Worm (Caenorhabditis elegans): ENCODE measurements around the gene Y57A10A.2.
A peak's percentile ranks its signal among the peaks of the same experiment; 100 is the strongest.

Y57A10A.2 gene

DNA sequence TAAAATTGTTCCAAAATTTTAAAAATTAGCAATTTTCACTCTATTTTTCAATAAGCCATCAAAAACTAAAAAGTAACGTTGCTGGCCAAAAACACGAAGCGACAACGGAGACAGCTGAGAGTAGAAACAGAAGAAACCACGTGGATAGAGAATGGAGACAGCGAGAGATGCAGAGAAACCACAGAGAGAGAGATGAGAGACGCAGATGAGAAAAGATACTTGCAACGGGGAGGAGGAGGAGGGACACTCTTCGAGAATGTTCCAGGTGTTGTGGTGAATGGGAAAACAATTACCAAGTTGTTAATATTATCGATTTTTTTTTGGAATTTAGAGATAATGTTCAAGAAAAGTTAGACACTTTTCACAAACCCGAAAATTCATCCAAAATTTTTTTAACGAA lies 45.1 kb upstream of the Y57A10A.2 start (continued):
- TF ChIP-seq ces-1 (GFP tag; optimal IDR thresholded peaks at IDR 0.05) (no peak), elt-3 (tag; optimal IDR thresholded peaks at IDR 0.05) (peak in 3 of 6 experiments; percentile 22 to 94 (median 70)), swsn-7 (tag; optimal IDR thresholded peaks at IDR 0.05) (peak; percentile 97), efl-1 (optimal IDR thresholded peaks at IDR 0.05) (peak; percentile 88 to 90), efl-1 (GFP tag; optimal IDR thresholded peaks at IDR 0.05 in 1 of 2) (peak; percentile 80 to 97), sup-37 (GFP tag; optimal IDR thresholded peaks at IDR 0.05) (peak; percentile 50), nhr-90 (tag; optimal IDR thresholded peaks at IDR 0.05; ENCODE audit: poor library complexity) (peak; percentile 93), jun-1 (tag; optimal IDR thresholded peaks at IDR 0.05) (peak; percentile 92), nhr-47 (tag; optimal IDR thresholded peaks at IDR 0.05) (peak; percentile 95), lin-35 (GFP tag; optimal IDR thresholded peaks at IDR 0.05) (peak; percentile 89 to 90), rnt-1 (tag; optimal IDR thresholded peaks at IDR 0.05) (peak; percentile 98), ceh-90 (tag; optimal IDR thresholded peaks at IDR 0.05) (no peak), mab-9 (GFP tag; IDR thresholded peaks at IDR 0.05) (peak; percentile 85), ceh-63 (GFP tag; optimal IDR thresholded peaks at IDR 0.05) (no peak), sptf-1 (tag; optimal IDR thresholded peaks at IDR 0.05) (no peak), pax-3 (tag; optimal IDR thresholded peaks at IDR 0.05) (peak; percentile 68), aly-2 (tag; optimal IDR thresholded peaks at IDR 0.05) (peak; percentile 74), lir-3 (tag; optimal IDR thresholded peaks at IDR 0.05; ENCODE audit: poor library complexity) (no peak), blmp-1 (tag; optimal IDR thresholded peaks at IDR 0.05) (peak; percentile 83), nhr-71 (tag; optimal IDR thresholded peaks at IDR 0.05) (peak; percentile 98), snu-23 (GFP tag; optimal IDR thresholded peaks at IDR 0.05) (peak; percentile 99), ama-1 (optimal IDR thresholded peaks at IDR 0.05) (peak; percentile 79), C16A3.4 (tag; optimal IDR thresholded peaks at IDR 0.05) (peak; percentile 79), ztf-4 (tag; optimal IDR thresholded peaks at IDR 0.05) (peak; percentile 94), ceh-8 (GFP tag; optimal IDR thresholded peaks at IDR 0.05) (no peak), fkh-10 (GFP tag; optimal IDR thresholded peaks at IDR 0.05) (peak; percentile 22), tbx-2 (tag; optimal IDR thresholded peaks at IDR 0.05) (peak; percentile 87), nhr-84 (tag; optimal IDR thresholded peaks at IDR 0.05) (no peak), ztf-11 (tag; optimal IDR thresholded peaks at IDR 0.05) (peak in 1 of 2 experiments; percentile 59), dpl-1 (GFP tag; optimal IDR thresholded peaks at IDR 0.05) (peak; percentile 79 to 81 (median 80)), lin-13 (GFP tag; optimal IDR thresholded peaks at IDR 0.05) (peak; percentile 94), skn-1 (tag; optimal IDR thresholded peaks at IDR 0.05) (peak; percentile 94), unc-62 (GFP tag; optimal IDR thresholded peaks at IDR 0.05) (no peak), irx-1 (tag; optimal IDR thresholded peaks at IDR 0.05) (peak; percentile 81), zip-4 (GFP tag; optimal IDR thresholded peaks at IDR 0.05) (no peak), ceh-88 (GFP tag; IDR thresholded peaks at IDR 0.05) (peak; percentile 46; the same call in 1 of the 2 replicates), unc-98 (GFP tag; IDR thresholded peaks at IDR 0.05) (no peak; the same call in 1 of the 2 replicates), lin-14 (GFP tag; optimal IDR thresholded peaks at IDR 0.05) (peak; percentile 98), isw-1 (GFP tag; IDR thresholded peaks at IDR 0.05) (peak; percentile 81), F16B12.6 (tag; optimal IDR thresholded peaks at IDR 0.05) (peak; percentile 36)

DNA sequence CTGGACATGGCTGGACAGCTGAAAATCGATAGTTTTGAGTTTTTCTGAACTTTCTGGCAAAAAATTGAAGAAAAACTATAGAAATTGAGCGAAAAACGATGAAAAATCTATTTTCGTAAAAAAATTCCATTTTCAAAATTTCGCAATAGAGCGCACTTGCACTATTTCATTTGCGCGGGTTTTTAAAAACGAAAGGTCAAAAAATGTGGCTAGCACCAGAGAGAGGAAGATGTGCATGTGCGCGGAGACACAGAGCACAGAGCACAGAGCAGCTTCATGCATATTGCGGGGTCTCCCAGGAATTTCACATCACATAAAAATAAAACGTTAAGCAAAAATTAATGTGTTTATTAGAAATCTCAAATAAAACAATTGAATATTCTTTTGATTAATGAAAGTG lies 39.6 kb upstream of the Y57A10A.2 start, which contains the start of gene Y17G7B.18:
Gene Y17G7B.18, minus strand, starts transcription at position 18 of the 400 bp plus-strand sequence.
- peak; percentile 64 for TF ChIP-seq irx-1 (tag; optimal IDR thresholded peaks at IDR 0.05)
- TF ChIP-seq nhr-84 (tag; optimal IDR thresholded peaks at IDR 0.05), result no peak
- TF ChIP-seq unc-86 (tag; optimal IDR thresholded peaks at IDR 0.05), result peak; percentile 83
- no peak for TF ChIP-seq C04F5.9 (tag; optimal IDR thresholded peaks at IDR 0.05)
- peak; percentile 79 for TF ChIP-seq rnt-1 (tag; optimal IDR thresholded peaks at IDR 0.05)
- no peak for TF ChIP-seq hlh-4 (tag; optimal IDR thresholded peaks at IDR 0.05)
- TF ChIP-seq mef-2 (tag; optimal IDR thresholded peaks at IDR 0.05), result peak; percentile 62
- peak; percentile 62 for TF ChIP-seq nhr-19 (GFP tag; conservative IDR thresholded peaks at IDR 0.05)
- no peak for TF ChIP-seq vab-15 (tag; optimal IDR thresholded peaks at IDR 0.05)
- TF ChIP-seq ztf-4 (tag; optimal IDR thresholded peaks at IDR 0.05), result no peak
- peak; percentile 96 to 98 for TF ChIP-seq lin-35 (GFP tag; optimal IDR thresholded peaks at IDR 0.05)
- TF ChIP-seq nhr-237 (tag; optimal IDR thresholded peaks at IDR 0.05), result peak; percentile 19
- no peak for TF ChIP-seq ceh-8 (GFP tag; optimal IDR thresholded peaks at IDR 0.05)
- TF ChIP-seq nhr-11 (tag; optimal IDR thresholded peaks at IDR 0.05), result no peak
- no peak for TF ChIP-seq C34B4.2 (tag; optimal IDR thresholded peaks at IDR 0.05)
- peak; percentile 24 for TF ChIP-seq nhr-77 (tag; optimal IDR thresholded peaks at IDR 0.05)
- peak; percentile 46 for TF ChIP-seq nhr-90 (tag; optimal IDR thresholded peaks at IDR 0.05; ENCODE audit: poor library complexity)
- TF ChIP-seq mep-1 (tag; optimal IDR thresholded peaks at IDR 0.05), result peak; percentile 91
- TF ChIP-seq efl-1 (optimal IDR thresholded peaks at IDR 0.05), result peak; percentile 91 to 97
- TF ChIP-seq efl-1 (GFP tag; optimal IDR thresholded peaks at IDR 0.05 in 1 of 2), result peak; percentile 98 to 100
- TF ChIP-seq snpc-4 (tag; optimal IDR thresholded peaks at IDR 0.05), result peak; percentile 65
- TF ChIP-seq sox-4 (tag; optimal IDR thresholded peaks at IDR 0.05), result peak; percentile 29
